Worm (Caenorhabditis elegans): ENCODE measurements around the gene F42A9.7.

F42A9.7 gene

DNA sequence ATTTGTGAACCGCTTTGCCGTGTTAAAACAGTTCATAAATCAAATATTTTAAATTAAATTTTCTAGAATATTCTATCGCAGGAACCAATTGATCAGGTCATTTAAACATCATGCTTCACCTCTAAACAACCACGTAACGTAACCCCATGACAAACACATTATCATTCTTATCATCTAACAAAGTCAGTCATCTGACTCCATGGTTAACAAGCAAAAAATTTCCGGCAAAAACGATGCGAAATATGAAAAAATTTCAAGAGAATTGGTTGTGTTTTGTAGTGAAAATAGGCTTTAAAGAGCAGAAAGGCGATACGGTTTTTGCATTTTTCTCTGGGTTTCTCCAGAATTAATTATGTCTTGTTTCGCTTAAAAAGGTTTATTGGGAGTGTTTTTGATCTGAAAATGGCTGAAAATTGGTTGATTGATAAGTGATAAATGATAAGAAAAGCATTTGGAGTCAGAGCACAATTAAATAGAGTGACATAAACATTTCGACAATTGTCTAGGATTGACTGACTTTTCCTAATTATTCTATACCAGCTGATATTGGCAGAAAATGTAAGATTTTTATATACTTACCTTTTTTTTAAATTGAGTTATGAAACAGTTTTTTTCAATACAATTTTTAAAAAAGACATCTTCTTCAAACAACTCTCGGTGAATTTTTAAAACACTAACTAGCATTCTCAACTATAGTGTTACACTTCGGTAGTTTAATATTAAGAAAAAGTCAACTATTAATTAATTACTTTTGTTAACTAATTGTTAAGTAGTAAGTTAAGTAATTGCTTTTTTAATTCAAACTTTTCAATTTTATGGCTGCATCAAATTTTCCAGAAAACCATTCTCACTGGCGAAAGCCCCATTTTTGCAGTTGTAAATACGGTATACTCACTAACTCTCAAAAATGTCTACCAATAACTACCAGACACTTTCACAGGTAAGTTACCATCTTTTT is 31.6 kb downstream of the F42A9.7 start, which contains the start of gene catp-7 (continued):
- TF ChIP-seq efl-1 (optimal IDR thresholded peaks at IDR 0.05) = no peak
- peak in 1 of 2 experiments; percentile 86 for TF ChIP-seq efl-1 (GFP tag; optimal IDR thresholded peaks at IDR 0.05 in 1 of 2)
- TF ChIP-seq irx-1 (tag; optimal IDR thresholded peaks at IDR 0.05) = no peak
- TF ChIP-seq lin-15B (tag; optimal IDR thresholded peaks at IDR 0.05) = no peak
- TF ChIP-seq nhr-85 (tag) = no peak
- no peak for TF ChIP-seq nhr-19 (GFP tag; conservative IDR thresholded peaks at IDR 0.05)
- no peak for TF ChIP-seq fkh-8 (tag; optimal IDR thresholded peaks at IDR 0.05)
- no peak for TF ChIP-seq jun-1 (tag; optimal IDR thresholded peaks at IDR 0.05)
- TF ChIP-seq elt-2 (tag; optimal IDR thresholded peaks at IDR 0.05) = peak; percentile 97
- no peak for TF ChIP-seq mef-2 (tag; optimal IDR thresholded peaks at IDR 0.05)
- no peak for TF ChIP-seq hlh-4 (tag; optimal IDR thresholded peaks at IDR 0.05)
- TF ChIP-seq C34B4.2 (tag; optimal IDR thresholded peaks at IDR 0.05) = no peak
- TF ChIP-seq unc-130 (tag; optimal IDR thresholded peaks at IDR 0.05) = no peak

DNA sequence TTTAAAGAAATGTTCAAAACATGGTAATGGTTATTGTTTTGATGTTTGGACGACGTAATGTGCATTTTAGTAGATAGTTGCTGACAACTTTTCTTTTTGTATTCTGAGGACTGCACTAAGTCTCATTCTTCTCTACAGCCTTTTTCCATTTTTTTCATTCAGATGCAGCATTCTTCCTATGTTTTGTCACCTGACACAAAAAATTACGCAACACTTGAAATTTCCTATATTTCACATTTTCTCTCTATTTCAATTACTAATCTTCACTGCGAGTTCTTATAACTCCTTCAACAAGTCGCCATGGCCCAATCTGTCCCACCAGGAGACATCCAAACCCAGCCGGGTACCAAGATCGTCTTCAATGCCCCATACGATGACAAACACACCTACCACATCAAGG is 45.8 kb downstream of the F42A9.7 start, which contains the start of gene Y59H11AM.1:
TSS of gene Y59H11AM.1 (plus strand) at position 301 of the 400 bp plus-strand sequence.
- TF ChIP-seq egl-27 (tag; optimal IDR thresholded peaks at IDR 0.05) (no peak), mep-1 (tag; optimal IDR thresholded peaks at IDR 0.05) (no peak), zip-4 (GFP tag; optimal IDR thresholded peaks at IDR 0.05) (no peak), nhr-71 (tag; optimal IDR thresholded peaks at IDR 0.05) (no peak), mab-9 (GFP tag; IDR thresholded peaks at IDR 0.05) (no peak), hlh-4 (tag; optimal IDR thresholded peaks at IDR 0.05) (no peak), mdl-1 (tag; optimal IDR thresholded peaks at IDR 0.05) (no peak), mef-2 (tag; optimal IDR thresholded peaks at IDR 0.05) (no peak), ces-1 (GFP tag; optimal IDR thresholded peaks at IDR 0.05) (no peak), alr-1 (tag; optimal IDR thresholded peaks at IDR 0.05; ENCODE audit: borderline replicate concordance) (no peak), ztf-11 (tag; optimal IDR thresholded peaks at IDR 0.05) (no peak), nhr-77 (tag; optimal IDR thresholded peaks at IDR 0.05) (no peak), pqm-1 (tag; optimal IDR thresholded peaks at IDR 0.05) (no peak), skn-1 (tag; optimal IDR thresholded peaks at IDR 0.05) (no peak), grh-1 (GFP tag; IDR thresholded peaks at IDR 0.05) (no peak)

DNA sequence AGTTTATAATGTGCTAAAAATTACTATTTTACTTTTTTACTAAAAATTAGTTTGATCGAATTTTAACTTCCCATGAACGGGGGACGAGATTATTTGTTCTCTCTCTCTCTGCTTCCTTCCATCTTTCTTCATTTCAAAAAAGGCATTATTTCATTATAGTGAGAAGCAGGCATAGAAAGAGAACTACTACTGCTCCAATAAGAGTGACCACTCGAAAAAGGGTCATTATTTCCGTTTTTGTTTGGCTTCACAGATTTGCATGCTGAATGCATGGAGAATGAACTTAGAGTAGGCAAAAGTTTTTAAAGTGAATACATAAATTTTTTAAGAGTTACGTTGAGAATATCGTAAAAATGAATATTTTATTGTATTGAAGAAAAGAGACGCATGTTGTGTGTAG is 46.2 kb downstream of the F42A9.7 start:
- no peak for TF ChIP-seq ceh-63 (GFP tag; optimal IDR thresholded peaks at IDR 0.05)
- TF ChIP-seq ceh-82 (tag; optimal IDR thresholded peaks at IDR 0.05) = no peak
- no peak for TF ChIP-seq vab-15 (tag; optimal IDR thresholded peaks at IDR 0.05)
- TF ChIP-seq lin-35 (GFP tag; optimal IDR thresholded peaks at IDR 0.05) = no peak
- no peak for TF ChIP-seq C04F5.9 (tag; optimal IDR thresholded peaks at IDR 0.05)
- no peak for TF ChIP-seq nhr-237 (tag; optimal IDR thresholded peaks at IDR 0.05)

- TF ChIP-seq mef-2 (tag; optimal IDR thresholded peaks at IDR 0.05) = no peak
- no peak for TF ChIP-seq fkh-8 (tag; optimal IDR thresholded peaks at IDR 0.05)
- TF ChIP-seq snpc-4 (tag; optimal IDR thresholded peaks at IDR 0.05) = no peak
- TF ChIP-seq xbp-1 (tag; optimal IDR thresholded peaks at IDR 0.05) = no peak
- no peak for TF ChIP-seq pax-3 (tag; optimal IDR thresholded peaks at IDR 0.05)
- TF ChIP-seq nhr-20 (tag; optimal IDR thresholded peaks at IDR 0.05) = no peak
- TF ChIP-seq tlp-1 (tag; optimal IDR thresholded peaks at IDR 0.05) = no peak
- no peak for TF ChIP-seq elt-2 (tag; optimal IDR thresholded peaks at IDR 0.05)
- TF ChIP-seq egl-27 (tag; optimal IDR thresholded peaks at IDR 0.05) = no peak
- TF ChIP-seq dpl-1 (GFP tag; optimal IDR thresholded peaks at IDR 0.05) = no peak
- TF ChIP-seq nhr-90 (tag; optimal IDR thresholded peaks at IDR 0.05; ENCODE audit: poor library complexity) = no peak
- TF ChIP-seq C34B4.2 (tag; optimal IDR thresholded peaks at IDR 0.05) = no peak
- no peak for TF ChIP-seq ceh-8 (GFP tag; optimal IDR thresholded peaks at IDR 0.05)
- TF ChIP-seq lin-13 (GFP tag; optimal IDR thresholded peaks at IDR 0.05) = no peak
- no peak for TF ChIP-seq vab-15 (tag; optimal IDR thresholded peaks at IDR 0.05)
- TF ChIP-seq lin-35 (GFP tag; optimal IDR thresholded peaks at IDR 0.05) = no peak
- no peak for TF ChIP-seq unc-62 (GFP tag; optimal IDR thresholded peaks at IDR 0.05)
- no peak for TF ChIP-seq ceh-90 (tag; optimal IDR thresholded peaks at IDR 0.05)
Measured at ce11 chrIV:8570253-8570652, 46.7 kb downstream of the F42A9.7 start, which contains the start of gene Y59H11AM.4. TSS of gene Y59H11AM.4 (minus strand) at chrIV:8570353.
